Worm (Caenorhabditis elegans) whole organism, L3 larva: ENCODE results near the gene paqr-3.

Source experiments
- R02D3.7 ChIP-seq: fragments of 150-350 bp; optimal IDR thresholded peaks from 2 replicates; lab custom pipeline; 2014; ENCODE audit warnings: missing biosample characterization, missing genetic modification characterization
- aly-2 ChIP-seq: fragments of 150-350 bp; optimal IDR thresholded peaks from 2 replicates; lab custom pipeline; 2014; ENCODE audit warnings: missing biosample characterization, missing genetic modification characterization
- ama-1 ChIP-seq: fragments of 150-350 bp; optimal IDR thresholded peaks from 2 replicates; lab custom pipeline; 2018
- ceh-16 ChIP-seq: sonication (generic microtip); optimal IDR thresholded peaks from 2 replicates; lab custom pipeline; 2017; ENCODE audit warnings: missing biosample characterization, missing genetic modification characterization
- ceh-28 ChIP-seq: fragments of 150-350 bp; optimal IDR thresholded peaks from 2 replicates; lab custom pipeline; 2014; ENCODE audit warnings: missing biosample characterization, missing genetic modification reagents, missing genetic modification characterization
- ceh-82 ChIP-seq: fragments of 150-350 bp; optimal IDR thresholded peaks from 2 replicates; lab custom pipeline; 2014; ENCODE audit warnings: missing biosample characterization, missing genetic modification characterization
- daf-12 ChIP-seq: fragments of 150-350 bp; optimal IDR thresholded peaks from 2 replicates; lab custom pipeline; 2014; ENCODE audit warnings: missing biosample characterization, missing genetic modification reagents, missing genetic modification characterization
- egl-27 ChIP-seq: sonication (generic microtip); optimal IDR thresholded peaks from 4 replicates; lab custom pipeline; 2017; ENCODE audit warnings: missing biosample characterization, missing genetic modification reagents, missing genetic modification characterization
- egl-5 ChIP-seq: fragments of 150-350 bp; optimal IDR thresholded peaks from 2 replicates; lab custom pipeline; 2017; ENCODE audit warnings: missing biosample characterization, missing genetic modification reagents, missing genetic modification characterization, inconsistent platforms
- elt-1 ChIP-seq: fragments of 150-350 bp; optimal IDR thresholded peaks from 2 replicates; lab custom pipeline; 2014; ENCODE audit warnings: missing biosample characterization, missing genetic modification characterization
- elt-3 ChIP-seq, 3 experiments: fragments of 150-350 bp in 1 of 3; sonication (generic microtip) in 2 of 3; optimal IDR thresholded peaks; 2 replicates in 2 of 3; 4 replicates in 1 of 3; lab custom pipeline; 2014 to 2017; ENCODE audit warnings: missing biosample characterization in 3 of 3, missing genetic modification characterization in 3 of 3
- fkh-10 ChIP-seq: sonication (generic microtip); optimal IDR thresholded peaks from 2 replicates; lab custom pipeline; 2017; ENCODE audit warnings: missing biosample characterization, missing genetic modification reagents, missing genetic modification characterization
- fkh-2 ChIP-seq: fragments of 150-350 bp; optimal IDR thresholded peaks from 2 replicates; lab custom pipeline; 2014; ENCODE audit warnings: missing biosample characterization, missing genetic modification reagents, missing genetic modification characterization
- fos-1 ChIP-seq: fragments of 150-350 bp; optimal IDR thresholded peaks from 2 replicates; lab custom pipeline; 2014; ENCODE audit warnings: missing biosample characterization, missing genetic modification characterization
- hmg-11 ChIP-seq: sonication (generic microtip); optimal IDR thresholded peaks from 2 replicates; lab custom pipeline; 2016; ENCODE audit warnings: missing genetic modification characterization, missing compliant biosample characterization
- jun-1 ChIP-seq: fragments of 150-350 bp; optimal IDR thresholded peaks from 2 replicates; lab custom pipeline; 2014; ENCODE audit warnings: missing biosample characterization, missing genetic modification reagents, missing genetic modification characterization
- mdl-1 ChIP-seq: fragments of 150-350 bp; optimal IDR thresholded peaks from 2 replicates; lab custom pipeline; 2014; ENCODE audit warnings: missing biosample characterization, missing genetic modification characterization
- nfya-1 ChIP-seq: sonication (generic microtip); optimal IDR thresholded peaks from 2 replicates; lab custom pipeline; 2017; ENCODE audit warnings: missing genetic modification characterization, mild to moderate bottlenecking, missing compliant biosample characterization, antibody characterized with exemption, moderate library complexity; ENCODE audit not compliant: insufficient read depth
- nhr-11 ChIP-seq: fragments of 150-350 bp; optimal IDR thresholded peaks from 2 replicates; lab custom pipeline; 2014; ENCODE audit warnings: missing biosample characterization, missing genetic modification characterization
- nhr-12 ChIP-seq: fragments of 150-350 bp; optimal IDR thresholded peaks from 2 replicates; lab custom pipeline; 2014; ENCODE audit warnings: missing biosample characterization, missing genetic modification characterization
- nhr-23 ChIP-seq: fragments of 150-350 bp; optimal IDR thresholded peaks from 2 replicates; lab custom pipeline; 2014; ENCODE audit warnings: missing biosample characterization, missing genetic modification reagents, missing genetic modification characterization
- nhr-237 ChIP-seq: fragments of 150-350 bp; optimal IDR thresholded peaks from 2 replicates; lab custom pipeline; 2014; ENCODE audit warnings: missing biosample characterization, missing genetic modification characterization
- nhr-25 ChIP-seq: sonication (generic microtip); optimal IDR thresholded peaks from 2 replicates; lab custom pipeline; 2017; ENCODE audit warnings: missing biosample characterization, missing genetic modification characterization
- nhr-43 ChIP-seq: sonication (generic microtip); optimal IDR thresholded peaks from 2 replicates; lab custom pipeline; 2016; ENCODE audit warnings: mild to moderate bottlenecking, missing genetic modification characterization, missing compliant biosample characterization; ENCODE audit not compliant: poor library complexity, severe bottlenecking
- nhr-67 ChIP-seq: fragments of 150-350 bp; optimal IDR thresholded peaks from 2 replicates; lab custom pipeline; 2014; ENCODE audit warnings: missing biosample characterization, missing genetic modification characterization
- nhr-76 ChIP-seq: fragments of 150-350 bp; sonication (generic microtip); optimal IDR thresholded peaks from 5 replicates; lab custom pipeline; 2014; ENCODE audit warnings: missing biosample characterization, missing genetic modification characterization
- nhr-77 ChIP-seq: fragments of 150-350 bp; optimal IDR thresholded peaks from 2 replicates; lab custom pipeline; 2014; ENCODE audit warnings: missing biosample characterization, missing genetic modification characterization
- pha-4 ChIP-seq: fragments of 150-350 bp; optimal IDR thresholded peaks from 2 replicates; lab custom pipeline; 2014; ENCODE audit warnings: missing biosample characterization, missing genetic modification reagents, missing genetic modification characterization
- pqm-1 ChIP-seq: fragments of 150-350 bp; optimal IDR thresholded peaks from 2 replicates; lab custom pipeline; 2017; ENCODE audit warnings: missing biosample characterization, missing genetic modification characterization, inconsistent platforms
- sea-2 ChIP-seq: fragments of 150-350 bp; sonication (generic microtip); optimal IDR thresholded peaks from 4 replicates; lab custom pipeline; 2014; ENCODE audit warnings: missing biosample characterization, missing genetic modification reagents, missing genetic modification characterization
- snpc-4 ChIP-seq: fragments of 150-350 bp; optimal IDR thresholded peaks from 2 replicates; lab custom pipeline; 2014; ENCODE audit warnings: missing biosample characterization, missing genetic modification characterization
- unc-39 ChIP-seq: sonication (generic microtip); optimal IDR thresholded peaks from 4 replicates; lab custom pipeline; 2017; ENCODE audit warnings: missing biosample characterization, missing genetic modification characterization
- unc-62 ChIP-seq: fragments of 150-350 bp; sonication (generic microtip); optimal IDR thresholded peaks from 4 replicates; lab custom pipeline; 2014; ENCODE audit warnings: missing biosample characterization, missing genetic modification reagents, missing genetic modification characterization
- zag-1 ChIP-seq: fragments of 150-350 bp; optimal IDR thresholded peaks from 2 replicates; lab custom pipeline; 2014; ENCODE audit warnings: missing biosample characterization, missing genetic modification characterization
- ztf-11 ChIP-seq: fragments of 150-350 bp; optimal IDR thresholded peaks from 2 replicates; lab custom pipeline; 2014; ENCODE audit warnings: missing biosample characterization, missing genetic modification characterization

The paqr-3 gene

ce11 chrIV:14412655-14413054 lies 29.2 kb upstream of the paqr-3 start, which contains the start of gene xdh-1:
Gene xdh-1, minus strand, starts transcription at chrIV:14412894.
- TF ChIP-seq snpc-4 (tag; lab: Kevin White, UChicago) = no peak
- TF ChIP-seq fkh-10 = no peak
- TF ChIP-seq nhr-237 (tag; lab: Kevin White, UChicago) = no peak
- no peak for TF ChIP-seq fos-1
- no peak for TF ChIP-seq nhr-23
- no peak for TF ChIP-seq zag-1 (tag; lab: Kevin White, UChicago)
- TF ChIP-seq pqm-1 = no peak
- no peak for TF ChIP-seq ceh-16 (tag; lab: Kevin White, UChicago)
- TF ChIP-seq ceh-28 (tag; lab: Kevin White, UChicago) = no peak
- TF ChIP-seq egl-5 = no peak
- TF ChIP-seq nhr-12 = no peak
- no peak for TF ChIP-seq R02D3.7
- no peak for TF ChIP-seq ama-1 (lab: Kevin White, UChicago)
- TF ChIP-seq elt-1 = no peak
- no peak for TF ChIP-seq nhr-77
- TF ChIP-seq, all 47 proteins: peak for 0

ce11 chrIV:14408569-14408968 lies 25.1 kb upstream of the paqr-3 start:
- TF ChIP-seq nhr-237 (tag; lab: Kevin White, UChicago) (no peak), unc-39 (tag; lab: Kevin White, UChicago) (no peak), egl-5 (no peak)
- TF ChIP-seq, all 47 proteins: peak for 0

ce11 chrIV:14395531-14395930 lies 12.0 kb upstream of the paqr-3 start:
- no peak for TF ChIP-seq hmg-11
- TF ChIP-seq fkh-2 (tag; lab: Kevin White, UChicago) = no peak
- no peak for TF ChIP-seq nhr-67
- no peak for TF ChIP-seq fkh-10
- TF ChIP-seq nhr-25 (tag; lab: Kevin White, UChicago) = no peak
- TF ChIP-seq aly-2 (tag; lab: Kevin White, UChicago) = no peak
- TF ChIP-seq snpc-4 (tag; lab: Kevin White, UChicago) = no peak
- no peak for TF ChIP-seq sea-2
- TF ChIP-seq ceh-82 (tag; lab: Kevin White, UChicago) = no peak
- no peak for TF ChIP-seq elt-1
- TF ChIP-seq nhr-237 (tag; lab: Kevin White, UChicago) = no peak
- TF ChIP-seq mdl-1 = no peak
- no peak for TF ChIP-seq egl-27 (tag; lab: Kevin White, UChicago)
- no peak for TF ChIP-seq nhr-12
- TF ChIP-seq ama-1 (lab: Kevin White, UChicago) = no peak

ce11 chrIV:14394812-14395211 lies 11.3 kb upstream of the paqr-3 start:
- TF ChIP-seq unc-62 (no peak), nhr-11 (no peak), ceh-28 (tag; lab: Kevin White, UChicago) (no peak), daf-12 (tag; lab: Kevin White, UChicago) (no peak), pqm-1 (no peak), egl-27 (tag; lab: Kevin White, UChicago) (no peak), jun-1 (tag; lab: Kevin White, UChicago) (no peak), hmg-11 (no peak), elt-1 (no peak), nhr-43 (tag; lab: Kevin White, UChicago) (no peak), egl-5 (no peak), nhr-23 (no peak), pha-4 (tag; lab: Kevin White, UChicago) (no peak), unc-39 (tag; lab: Kevin White, UChicago) (no peak), nhr-25 (tag; lab: Kevin White, UChicago) (no peak), nhr-76 (tag; lab: Kevin White, UChicago) (no peak), elt-3 (tag; optimal IDR thresholded peaks at IDR 0.05; lab: Kevin White, UChicago) (no peak), nfya-1 (no peak)

ce11 chrIV:14393838-14394237 lies 10.4 kb upstream of the paqr-3 start, which contains the start of gene clc-8:
Gene clc-8, plus strand, starts transcription at chrIV:14394138.
- no peak for TF ChIP-seq hmg-11
- TF ChIP-seq ceh-16 (tag; lab: Kevin White, UChicago) = no peak
- no peak for TF ChIP-seq ztf-11 (tag; lab: Kevin White, UChicago)
- TF ChIP-seq, all 47 proteins: peak for 0
